Worm (Caenorhabditis elegans) whole organism, L4/young adult: ENCODE results near the gene str-63.

Experiments used
- W03F9.2 ChIP-seq: fragments of 150-350 bp; optimal IDR thresholded peaks from 2 replicates; lab custom pipeline; 2014; ENCODE audit warnings: missing biosample characterization, missing genetic modification characterization
- dao-5 ChIP-seq: sonication (generic microtip); optimal IDR thresholded peaks from 2 replicates; lab custom pipeline; 2016; ENCODE audit warnings: missing genotype, missing genetic modification characterization, moderate library complexity, missing compliant biosample characterization
- him-1 ChIP-seq: sonication (generic microtip); optimal IDR thresholded peaks from 2 replicates; lab custom pipeline; 2016; ENCODE audit warnings: missing genotype, missing genetic modification reagents, missing genetic modification characterization, missing compliant biosample characterization

DNA sequence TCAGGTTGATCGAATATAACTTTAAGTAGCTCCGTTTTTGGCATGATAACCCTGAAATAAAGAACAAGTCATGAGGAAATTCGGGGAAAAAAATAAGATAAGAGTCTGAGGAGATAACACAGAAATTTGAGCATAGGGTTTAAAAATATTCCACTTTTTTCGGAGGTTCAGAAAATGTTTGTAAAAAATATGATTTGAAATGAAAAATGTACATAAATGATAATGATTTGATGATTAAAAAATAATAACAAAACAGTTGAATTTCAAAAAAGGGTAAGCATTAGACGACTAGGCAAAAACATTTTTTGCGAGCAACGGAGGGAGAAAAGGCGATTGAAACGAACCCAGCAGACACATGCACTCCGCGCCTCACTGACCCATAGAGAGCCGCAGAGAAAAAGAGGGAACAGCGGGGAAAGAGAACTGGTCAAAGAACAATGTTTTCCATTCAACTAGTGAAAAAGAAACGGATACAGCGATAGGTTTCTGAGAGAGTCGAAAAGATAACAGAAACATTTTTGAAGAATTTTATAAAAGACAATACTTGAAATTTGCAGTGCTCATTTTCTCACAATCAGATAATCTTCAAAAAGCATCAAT is 39.2 kb upstream of the str-63 start, which contains the start of gene arrd-18:
- TF ChIP-seq dao-5 (tag; lab: Kevin White, UChicago): no peak
- no peak for TF ChIP-seq W03F9.2 (tag; lab: Kevin White, UChicago)
- TF ChIP-seq him-1 (tag; lab: Kevin White, UChicago): no peak
